Worm (Caenorhabditis elegans): ENCODE measurements around the gene R10H10.4.

- no peak for TF ChIP-seq syd-9 (tag; optimal IDR thresholded peaks at IDR 0.05)
- TF ChIP-seq ama-1 (optimal IDR thresholded peaks at IDR 0.05): no peak
- no peak for TF ChIP-seq ahr-1 (tag; optimal IDR thresholded peaks at IDR 0.05)
- no peak for TF ChIP-seq sox-4 (tag; optimal IDR thresholded peaks at IDR 0.05)
- TF ChIP-seq tbx-7 (tag; optimal IDR thresholded peaks at IDR 0.05): no peak
- no peak for TF ChIP-seq elt-2 (tag; optimal IDR thresholded peaks at IDR 0.05)
These were observed 37.7 kb downstream of the R10H10.4 start, which contains the start of gene R11A8.1 for ce11 chrIV:10357072-10357471.
